Worm (Caenorhabditis elegans): ENCODE measurements around the gene attf-4.

- TF ChIP-seq sdc-2 (tag; optimal IDR thresholded peaks at IDR 0.05) (no peak), pha-4 (tag; optimal IDR thresholded peaks at IDR 0.05) (no peak), sox-2 (GFP tag; IDR thresholded peaks at IDR 0.05) (no peak), Y22D7AL.16 (tag; optimal IDR thresholded peaks at IDR 0.05) (no peak), nhr-11 (tag; optimal IDR thresholded peaks at IDR 0.05) (no peak), ama-1 (optimal IDR thresholded peaks at IDR 0.05) (no peak), ceh-14 (tag; optimal IDR thresholded peaks at IDR 0.05) (no peak), ets-4 (tag; optimal IDR thresholded peaks at IDR 0.05) (no peak), nhr-232 (tag; optimal IDR thresholded peaks at IDR 0.05) (no peak), unc-86 (tag; optimal IDR thresholded peaks at IDR 0.05) (no peak), tbx-2 (tag; optimal IDR thresholded peaks at IDR 0.05) (no peak), dve-1 (tag; optimal IDR thresholded peaks at IDR 0.05) (no peak), hlh-6 (tag; optimal IDR thresholded peaks at IDR 0.05) (no peak)
Measured at ce11 chrIII:6118320-6118719, 38.0 kb downstream of the attf-4 start, which contains the start of gene kin-18.
